Fruit fly (Drosophila melanogaster): ENCODE measurements around the gene ctrip.

ctrip gene

dm6 chr3R:4846787-4847186 lies 34.9 kb upstream of the ctrip start (continued):
- TF ChIP-seq CG10462 (GFP tag; optimal IDR thresholded peaks at IDR 0.05), result peak; percentile 9
- no peak for TF ChIP-seq sima (GFP tag; optimal IDR thresholded peaks at IDR 0.05)
- no peak for TF ChIP-seq vfl (GFP tag; optimal IDR thresholded peaks at IDR 0.05)
- TF ChIP-seq Xrp1 (GFP tag; IDR thresholded peaks at IDR 0.05), result peak; percentile 56; the same call in 1 of the 2 replicates
- peak; percentile 84 for TF ChIP-seq dmrt11E (tag; optimal IDR thresholded peaks at IDR 0.05)
- peak; percentile 7 for TF ChIP-seq CG4820 (GFP tag; optimal IDR thresholded peaks at IDR 0.05)
- TF ChIP-seq zfh1 (GFP tag; IDR thresholded peaks at IDR 0.05), result peak; percentile 60; the same call in 2 of the 3 replicates
- peak; percentile 1 for TF ChIP-seq CG1647 (GFP tag; optimal IDR thresholded peaks at IDR 0.05)
- TF ChIP-seq Dad (GFP tag; optimal IDR thresholded peaks at IDR 0.05), result peak; percentile 4
- no peak for TF ChIP-seq tll (GFP tag; optimal IDR thresholded peaks at IDR 0.05)
- TF ChIP-seq esg (GFP tag; conservative IDR thresholded peaks at IDR 0.05), result peak; percentile 48
- no peak for TF ChIP-seq CrebB (tag; optimal IDR thresholded peaks at IDR 0.05)
- no peak for TF ChIP-seq CG43689 (GFP tag; IDR thresholded peaks at IDR 0.05)
- TF ChIP-seq Dip3 (GFP tag; optimal IDR thresholded peaks at IDR 0.05), result no peak
- TF ChIP-seq Bteb2 (GFP tag; optimal IDR thresholded peaks at IDR 0.05), result no peak
- TF ChIP-seq CG4707 (GFP tag; optimal IDR thresholded peaks at IDR 0.05), result no peak
- peak; percentile 88 for TF ChIP-seq Ets65A (GFP tag)
- TF ChIP-seq Sox100B (GFP tag; optimal IDR thresholded peaks at IDR 0.05), result peak; percentile 15
- no peak for TF ChIP-seq Mrtf (GFP tag; IDR thresholded peaks at IDR 0.05)
- no peak for TF ChIP-seq CkIIα-i1 (GFP tag; IDR thresholded peaks at IDR 0.05)
- TF ChIP-seq Dbx (GFP tag; IDR thresholded peaks at IDR 0.05), result no peak
- TF ChIP-seq Hr3 (GFP tag; optimal IDR thresholded peaks at IDR 0.05), result peak; percentile 15
- TF ChIP-seq pho (GFP tag; optimal IDR thresholded peaks at IDR 0.05), result no peak
- no peak for TF ChIP-seq CG12299 (tag; optimal IDR thresholded peaks at IDR 0.05)
- TF ChIP-seq lola (GFP tag; optimal IDR thresholded peaks at IDR 0.05), result peak in 1 of 3 experiments; percentile 81
- TF ChIP-seq CG15073 (GFP tag; optimal IDR thresholded peaks at IDR 0.05), result no peak
- TF ChIP-seq tio (GFP tag; optimal IDR thresholded peaks at IDR 0.05), result no peak
- 0 out of 2 replicates have a peak, but pooled peaks have one; percentile 26 for TF ChIP-seq CG6272 (GFP tag; IDR thresholded peaks at IDR 0.05)
- no peak for TF ChIP-seq GATAe (GFP tag; conservative IDR thresholded peaks at IDR 0.05)
- TF ChIP-seq CG6765 (GFP tag; optimal IDR thresholded peaks at IDR 0.05), result no peak
- TF ChIP-seq ase (GFP tag; IDR thresholded peaks at IDR 0.05), result no peak
- no peak for TF ChIP-seq emc (GFP tag; optimal IDR thresholded peaks at IDR 0.05)
- TF ChIP-seq Gug (GFP tag; IDR thresholded peaks at IDR 0.05), result no peak
- TF ChIP-seq slp2 (GFP tag; optimal IDR thresholded peaks at IDR 0.05), result peak; percentile 17
- 0 out of 3 replicates have a peak, but pooled peaks have one; percentile 49 for TF ChIP-seq H15 (GFP tag; IDR thresholded peaks at IDR 0.05)
- TF ChIP-seq nmo (GFP tag; optimal IDR thresholded peaks at IDR 0.05), result peak; percentile 67
- no peak for TF ChIP-seq sd (tag; optimal IDR thresholded peaks at IDR 0.05)
- no peak; the same call in none of the 2 replicates for TF ChIP-seq CG4404 (GFP tag; IDR thresholded peaks at IDR 0.05)
- TF ChIP-seq sisA (GFP tag; IDR thresholded peaks at IDR 0.05), result peak; percentile 50; the same call in 1 of the 2 replicates
- TF ChIP-seq CG16863 (GFP tag; optimal IDR thresholded peaks at IDR 0.05), result peak; percentile 23
- TF ChIP-seq CG7963 (GFP tag; IDR thresholded peaks at IDR 0.05; ENCODE audit: partially characterized antibody), result no peak
- TF ChIP-seq unc-4 (GFP tag; IDR thresholded peaks at IDR 0.05; ENCODE audit: partially characterized antibody), result no peak
- TF ChIP-seq CG11085 (GFP tag; IDR thresholded peaks at IDR 0.05), result no peak
- no peak for TF ChIP-seq CG7839 (tag; optimal IDR thresholded peaks at IDR 0.05)
- TF ChIP-seq Chrac-16 (GFP tag; optimal IDR thresholded peaks at IDR 0.05), result peak; percentile 27
- TF ChIP-seq sug (tag; optimal IDR thresholded peaks at IDR 0.05), result no peak
- peak; percentile 35 for TF ChIP-seq CG12219 (GFP tag; optimal IDR thresholded peaks at IDR 0.05)
- no peak for TF ChIP-seq lov (optimal IDR thresholded peaks at IDR 0.05)
- TF ChIP-seq lov (GFP tag; IDR thresholded peaks at IDR 0.05), result 0 out of 3 replicates have a peak, but pooled peaks have one; percentile 40
- TF ChIP-seq CG3847 (GFP tag; IDR thresholded peaks at IDR 0.05), result peak; percentile 8; the same call in 1 of the 2 replicates
- no peak for TF ChIP-seq Nf-YC (tag; optimal IDR thresholded peaks at IDR 0.05)
- peak; percentile 68 for TF ChIP-seq row (GFP tag; IDR thresholded peaks at IDR 0.05)
